Worm (Caenorhabditis elegans): Measurements from ENCODE around the gene tba-8.

DNA sequence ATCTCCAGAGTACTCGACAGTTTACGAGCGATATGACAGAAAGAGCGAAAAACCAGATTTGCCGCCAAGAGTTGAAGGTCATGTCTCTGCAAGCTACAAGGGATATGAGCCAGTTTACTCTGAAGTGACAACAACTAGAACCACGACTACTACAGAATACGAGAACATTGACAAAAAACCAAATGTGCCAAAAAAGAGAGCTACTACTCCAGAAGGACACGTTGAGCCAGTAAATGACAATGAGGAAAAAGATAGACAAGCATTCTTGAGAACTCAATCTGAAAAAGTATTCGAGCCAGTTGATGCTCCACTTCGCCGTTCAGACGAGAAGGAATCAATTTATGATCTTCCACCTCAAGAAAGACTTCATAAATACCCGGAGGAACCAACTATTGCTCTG, 40.8 kb downstream of the tba-8 start:
- no peak for TF ChIP-seq snpc-4 (GFP tag; optimal IDR thresholded peaks at IDR 0.05)
- no peak for TF ChIP-seq snpc-4 (tag; optimal IDR thresholded peaks at IDR 0.05)
- no peak for TF ChIP-seq Y53F4B.3 (GFP tag; IDR thresholded peaks at IDR 0.05)
- TF ChIP-seq B0261.1 (tag; optimal IDR thresholded peaks at IDR 0.05) = no peak
- TF ChIP-seq rpc-1 (optimal IDR thresholded peaks at IDR 0.05) = no peak
- TF ChIP-seq rpc-1 (tag; optimal IDR thresholded peaks at IDR 0.05) = no peak
- TF ChIP-seq K12H6.12 (tag; optimal IDR thresholded peaks at IDR 0.05) = no peak
- no peak for TF ChIP-seq unc-62 (GFP tag; optimal IDR thresholded peaks at IDR 0.05)
- no peak for TF ChIP-seq lsl-1 (GFP tag; optimal IDR thresholded peaks at IDR 0.05)
- TF ChIP-seq ama-1 (optimal IDR thresholded peaks at IDR 0.05) = no peak
- no peak for TF ChIP-seq ama-1 (GFP tag; optimal IDR thresholded peaks at IDR 0.05)
- TF ChIP-seq let-526 (GFP tag; IDR thresholded peaks at IDR 0.05) = no peak
- TF ChIP-seq gei-17 (GFP tag; optimal IDR thresholded peaks at IDR 0.05) = no peak
- TF ChIP-seq Y79H2A.3 (GFP tag; conservative IDR thresholded peaks at IDR 0.05) = no peak
- no peak for TF ChIP-seq ekl-4 (GFP tag; IDR thresholded peaks at IDR 0.05)
- no peak for TF ChIP-seq tbx-9 (tag; optimal IDR thresholded peaks at IDR 0.05; ENCODE audit: borderline replicate concordance)
- no peak for TF ChIP-seq ets-4 (GFP tag; optimal IDR thresholded peaks at IDR 0.05)

Data from whole organism, young adult.